Worm (Caenorhabditis elegans) whole organism, L3 larva: ENCODE data around the gene C18A3.3.
A peak's percentile ranks its signal among the peaks of the same experiment; 100 is the strongest.
"Not testable (repeated sequence)": the region's sequence is repeated elsewhere in the genome, so short reads cannot be mapped to it uniquely, and the experiment has no call there.

ENCODE experiments used
- ZK546.5 ChIP-seq: sonication (generic microtip); optimal IDR thresholded peaks from 2 replicates; lab custom pipeline; 2017; ENCODE audit warnings: missing biosample characterization, missing genetic modification characterization
- ceh-82 ChIP-seq: fragments of 150-350 bp; optimal IDR thresholded peaks from 2 replicates; lab custom pipeline; 2014; ENCODE audit warnings: missing biosample characterization, missing genetic modification characterization
- elt-2 ChIP-seq: sonication (generic microtip); optimal IDR thresholded peaks from 2 replicates; lab custom pipeline; 2016; ENCODE audit warnings: missing genetic modification reagents, mild to moderate bottlenecking, missing genetic modification characterization, missing compliant biosample characterization
- eor-1 ChIP-seq, 2 experiments: fragments of 150-350 bp; optimal IDR thresholded peaks; 2 replicates each; lab custom pipeline; 2014 to 2018; ENCODE audit warnings: missing biosample characterization in 2 of 2, missing genetic modification characterization in 2 of 2
- fkh-2 ChIP-seq: fragments of 150-350 bp; optimal IDR thresholded peaks from 2 replicates; lab custom pipeline; 2014; ENCODE audit warnings: missing biosample characterization, missing genetic modification reagents, missing genetic modification characterization
- fos-1 ChIP-seq: fragments of 150-350 bp; optimal IDR thresholded peaks from 2 replicates; lab custom pipeline; 2014; ENCODE audit warnings: missing biosample characterization, missing genetic modification characterization
- hmg-11 ChIP-seq: sonication (generic microtip); optimal IDR thresholded peaks from 2 replicates; lab custom pipeline; 2016; ENCODE audit warnings: missing genetic modification characterization, missing compliant biosample characterization
- mdl-1 ChIP-seq: fragments of 150-350 bp; optimal IDR thresholded peaks from 2 replicates; lab custom pipeline; 2014; ENCODE audit warnings: missing biosample characterization, missing genetic modification characterization
- nfya-1 ChIP-seq: sonication (generic microtip); optimal IDR thresholded peaks from 2 replicates; lab custom pipeline; 2017; ENCODE audit warnings: missing genetic modification characterization, mild to moderate bottlenecking, missing compliant biosample characterization, antibody characterized with exemption, moderate library complexity; ENCODE audit not compliant: insufficient read depth
- nhr-25 ChIP-seq: sonication (generic microtip); optimal IDR thresholded peaks from 2 replicates; lab custom pipeline; 2017; ENCODE audit warnings: missing biosample characterization, missing genetic modification characterization
- nhr-28 ChIP-seq: fragments of 150-350 bp; optimal IDR thresholded peaks from 2 replicates; lab custom pipeline; 2014; ENCODE audit warnings: missing biosample characterization, missing genetic modification characterization
- sea-2 ChIP-seq: fragments of 150-350 bp; sonication (generic microtip); optimal IDR thresholded peaks from 4 replicates; lab custom pipeline; 2014; ENCODE audit warnings: missing biosample characterization, missing genetic modification reagents, missing genetic modification characterization
- zag-1 ChIP-seq: fragments of 150-350 bp; optimal IDR thresholded peaks from 2 replicates; lab custom pipeline; 2014; ENCODE audit warnings: missing biosample characterization, missing genetic modification characterization

Gene C18A3.3

ce11 chrII:5754168-5754567 lies 38.1 kb downstream of the C18A3.3 start, which contains the start of gene F10C1.8:
Gene F10C1.8, plus strand, starts transcription at chrII:5754468.
- TF ChIP-seq elt-2 (tag; lab: Kevin White, UChicago) (peak; percentile 31), fos-1 (tag; lab: Kevin White, UChicago) (no peak)
- TF ChIP-seq, all 47 proteins: peak for 1

ce11 chrII:5757656-5758055 lies 41.5 kb downstream of the C18A3.3 start, which contains the start of the genes F10C1.3 and F10C1.23:
Gene F10C1.3, minus strand, starts transcription at chrII:5757756.
Gene F10C1.23, plus strand, starts transcription at chrII:5758040.
- TF ChIP-seq nhr-28; hmg-11 (tag; lab: Kevin White, UChicago); mdl-1 (tag; lab: Kevin White, UChicago): not testable (repeated sequence)

- TF ChIP-seq ZK546.5 (no peak), fkh-2 (tag; lab: Kevin White, UChicago) (no peak), nfya-1 (tag; lab: Kevin White, UChicago) (no peak), sea-2 (GFP tag; lab: Kevin White, UChicago) (no peak), zag-1 (tag; lab: Kevin White, UChicago) (no peak), nhr-25 (tag; lab: Kevin White, UChicago) (no peak), eor-1 (tag; optimal IDR thresholded peaks at IDR 0.05; lab: Kevin White, UChicago) (no peak), ceh-82 (tag; lab: Kevin White, UChicago) (no peak)
- TF ChIP-seq, all 47 proteins: peak for 0
Measured at ce11 chrII:5765318-5765717, 49.2 kb downstream of the C18A3.3 start, which contains the start of gene ifb-1. Gene ifb-1, plus strand, starts transcription at chrII:5765618.
